Fruit fly (Drosophila melanogaster): ENCODE data around the gene sno.

- no peak for TF ChIP-seq CG17806 (tag; optimal IDR thresholded peaks at IDR 0.05)
- TF ChIP-seq EcR (GFP tag; optimal IDR thresholded peaks at IDR 0.05), result no peak
- no peak for TF ChIP-seq rn (GFP tag; IDR thresholded peaks at IDR 0.05)
- no peak for TF ChIP-seq Pif1B (GFP tag; optimal IDR thresholded peaks at IDR 0.05)
- TF ChIP-seq CG12605 (GFP tag; IDR thresholded peaks at IDR 0.05), result peak; percentile 41
These were observed 2.1 kb downstream of the sno start for dm6 chrX:13209410-13209809.
